Worm (Caenorhabditis elegans) whole organism, L2 larva: ENCODE results near the gene lpr-5.

Experiments
- C34F6.9 ChIP-seq: fragments of 150-350 bp; optimal IDR thresholded peaks from 2 replicates; lab custom pipeline; 2014; ENCODE audit warnings: missing biosample characterization, missing genetic modification characterization
- F13H6.1 ChIP-seq: sonication (generic microtip); optimal IDR thresholded peaks from 2 replicates; lab custom pipeline; 2016; ENCODE audit warnings: missing genetic modification characterization, missing compliant biosample characterization
- R02D3.7 ChIP-seq: fragments of 150-350 bp; optimal IDR thresholded peaks from 2 replicates; lab custom pipeline; 2014; ENCODE audit warnings: missing biosample characterization, missing genetic modification characterization
- Y55F3AM.14 ChIP-seq: fragments of 200-800 bp; sonication (Bioruptor generic); optimal IDR thresholded peaks from 2 replicates; lab custom pipeline; 2018; ENCODE audit warnings: mild to moderate bottlenecking, missing genetic modification characterization, missing compliant biosample characterization
- ZK546.5 ChIP-seq: sonication (generic microtip); optimal IDR thresholded peaks from 2 replicates; lab custom pipeline; 2017; ENCODE audit warnings: missing biosample characterization, missing genetic modification characterization
- alr-1 ChIP-seq: fragments of 150-350 bp; optimal IDR thresholded peaks from 2 replicates; lab custom pipeline; 2014; ENCODE audit warnings: missing biosample characterization, missing genetic modification characterization
- aly-2 ChIP-seq: fragments of 150-350 bp; optimal IDR thresholded peaks from 2 replicates; lab custom pipeline; 2014; ENCODE audit warnings: missing biosample characterization, missing genetic modification characterization
- ama-1 ChIP-seq: fragments of 150-350 bp; optimal IDR thresholded peaks from 2 replicates; lab custom pipeline; 2018; ENCODE audit warnings: inconsistent platforms
- blmp-1 ChIP-seq: sonication (generic microtip); optimal IDR thresholded peaks from 2 replicates; lab custom pipeline; 2017; ENCODE audit warnings: missing genetic modification characterization, mild to moderate bottlenecking, missing compliant biosample characterization, antibody characterized with exemption, moderate library complexity; ENCODE audit not compliant: insufficient read depth
- ceh-16 ChIP-seq: fragments of 150-350 bp; optimal IDR thresholded peaks from 2 replicates; lab custom pipeline; 2014; ENCODE audit warnings: missing biosample characterization, missing genetic modification characterization
- ceh-82 ChIP-seq: fragments of 150-350 bp; optimal IDR thresholded peaks from 2 replicates; lab custom pipeline; 2014; ENCODE audit warnings: missing biosample characterization, missing genetic modification characterization
- crh-2 ChIP-seq: sonication (generic microtip); optimal IDR thresholded peaks from 2 replicates; lab custom pipeline; 2017; ENCODE audit warnings: missing biosample characterization, missing genetic modification characterization
- dmd-4 ChIP-seq: sonication (generic microtip); optimal IDR thresholded peaks from 2 replicates; lab custom pipeline; 2017; ENCODE audit warnings: missing biosample characterization, missing genetic modification characterization
- egl-27 ChIP-seq: sonication (generic microtip); optimal IDR thresholded peaks from 3 replicates; lab custom pipeline; 2017; ENCODE audit warnings: missing biosample characterization, missing genetic modification reagents, missing genetic modification characterization
- elt-1 ChIP-seq: fragments of 150-350 bp; optimal IDR thresholded peaks from 2 replicates; lab custom pipeline; 2014; ENCODE audit warnings: missing biosample characterization, missing genetic modification characterization
- elt-3 ChIP-seq: sonication (generic microtip); optimal IDR thresholded peaks from 2 replicates; lab custom pipeline; 2017; ENCODE audit warnings: missing biosample characterization, missing genetic modification characterization
- fos-1 ChIP-seq: fragments of 150-350 bp; optimal IDR thresholded peaks from 2 replicates; lab custom pipeline; 2014; ENCODE audit warnings: missing biosample characterization, missing genetic modification characterization
- gmeb-1 ChIP-seq: fragments of 150-350 bp; optimal IDR thresholded peaks from 2 replicates; lab custom pipeline; 2014; ENCODE audit warnings: missing biosample characterization, missing genetic modification characterization
- lin-11 ChIP-seq: fragments of 150-350 bp; sonication (generic microtip); optimal IDR thresholded peaks from 2 replicates; lab custom pipeline; 2014; ENCODE audit warnings: missing biosample characterization, missing genetic modification characterization, inconsistent platforms, mixed read lengths
- lin-13 ChIP-seq: fragments of 150-350 bp; optimal IDR thresholded peaks from 2 replicates; lab custom pipeline; 2014; ENCODE audit warnings: missing biosample characterization, missing genetic modification reagents, missing genetic modification characterization
- lin-39 ChIP-seq: fragments of 150-350 bp; optimal IDR thresholded peaks from 2 replicates; lab custom pipeline; 2014; ENCODE audit warnings: missing biosample characterization, missing genetic modification reagents, missing genetic modification characterization
- lsy-2 ChIP-seq, 2 experiments: fragments of 150-350 bp in 1 of 2; sonication (generic microtip) in 1 of 2; optimal IDR thresholded peaks; 2 replicates each; lab custom pipeline; 2014 to 2017; ENCODE audit warnings: missing biosample characterization in 2 of 2, missing genetic modification characterization in 2 of 2
- mab-5 ChIP-seq: fragments of 150-350 bp; optimal IDR thresholded peaks from 2 replicates; lab custom pipeline; 2014; ENCODE audit warnings: missing biosample characterization, missing genetic modification characterization
- mdl-1 ChIP-seq, 2 experiments: fragments of 150-350 bp in 1 of 2; sonication (generic microtip) in 1 of 2; optimal IDR thresholded peaks; 2 replicates each; lab custom pipeline; 2017; ENCODE audit warnings: missing biosample characterization in 2 of 2, missing genetic modification characterization in 2 of 2
- nhr-11 ChIP-seq: fragments of 150-350 bp; optimal IDR thresholded peaks from 2 replicates; lab custom pipeline; 2014; ENCODE audit warnings: missing biosample characterization, missing genetic modification characterization
- nhr-12 ChIP-seq: fragments of 150-350 bp; optimal IDR thresholded peaks from 2 replicates; lab custom pipeline; 2014; ENCODE audit warnings: missing biosample characterization, missing genetic modification characterization
- nhr-129 ChIP-seq: fragments of 150-350 bp; optimal IDR thresholded peaks from 2 replicates; lab custom pipeline; 2014; ENCODE audit warnings: missing biosample characterization, missing genetic modification characterization
- nhr-21 ChIP-seq: fragments of 150-350 bp; optimal IDR thresholded peaks from 2 replicates; lab custom pipeline; 2014; ENCODE audit warnings: missing biosample characterization, missing genetic modification characterization
- nhr-23 ChIP-seq: fragments of 150-350 bp; optimal IDR thresholded peaks from 2 replicates; lab custom pipeline; 2014; ENCODE audit warnings: missing biosample characterization, missing genetic modification reagents, missing genetic modification characterization
- nhr-237 ChIP-seq: fragments of 150-350 bp; optimal IDR thresholded peaks from 2 replicates; lab custom pipeline; 2014; ENCODE audit warnings: missing biosample characterization, missing genetic modification characterization
- nhr-25 ChIP-seq: fragments of 150-350 bp; sonication (generic microtip); optimal IDR thresholded peaks from 3 replicates; lab custom pipeline; 2014; ENCODE audit warnings: missing biosample characterization, missing genetic modification characterization
- nhr-6 ChIP-seq: fragments of 150-350 bp; optimal IDR thresholded peaks from 2 replicates; lab custom pipeline; 2014; ENCODE audit warnings: missing biosample characterization, missing genetic modification characterization
- nhr-77 ChIP-seq: fragments of 150-350 bp; optimal IDR thresholded peaks from 2 replicates; lab custom pipeline; 2014; ENCODE audit warnings: missing biosample characterization, missing genetic modification characterization
- peb-1 ChIP-seq: fragments of 150-350 bp; optimal IDR thresholded peaks from 2 replicates; lab custom pipeline; 2014; ENCODE audit warnings: missing biosample characterization, missing genetic modification characterization
- sem-4 ChIP-seq: fragments of 150-350 bp; optimal IDR thresholded peaks from 2 replicates; lab custom pipeline; 2014; ENCODE audit warnings: missing biosample characterization, missing genetic modification reagents, missing genetic modification characterization
- skn-1 ChIP-seq: sonication (generic microtip); optimal IDR thresholded peaks from 2 replicates; lab custom pipeline; 2017; ENCODE audit warnings: missing biosample characterization, missing genetic modification characterization
- sma-3 ChIP-seq: sonication (generic microtip); optimal IDR thresholded peaks from 2 replicates; lab custom pipeline; 2016; ENCODE audit warnings: missing genetic modification reagents, missing genetic modification characterization, missing compliant biosample characterization
- sma-9 ChIP-seq, 2 experiments: fragments of 150-350 bp in 1 of 2; sonication (generic microtip) in 1 of 2; optimal IDR thresholded peaks; 2 replicates each; lab custom pipeline; 2014 to 2016; ENCODE audit warnings: missing genetic modification characterization in 2 of 2, mild to moderate bottlenecking in 1 of 2, missing biosample characterization in 1 of 2, missing compliant biosample characterization in 1 of 2, missing genetic modification reagents in 1 of 2, moderate library complexity in 1 of 2
- snpc-4 ChIP-seq: fragments of 150-350 bp; optimal IDR thresholded peaks from 2 replicates; lab custom pipeline; 2014; ENCODE audit warnings: missing biosample characterization, missing genetic modification characterization
- unc-39 ChIP-seq: fragments of 150-350 bp; optimal IDR thresholded peaks from 2 replicates; lab custom pipeline; 2014; ENCODE audit warnings: missing biosample characterization, missing genetic modification characterization
- unc-55 ChIP-seq: fragments of 150-350 bp; sonication (generic microtip); optimal IDR thresholded peaks from 3 replicates; lab custom pipeline; 2014; ENCODE audit warnings: missing biosample characterization, missing genetic modification reagents, missing genetic modification characterization
- unc-62 ChIP-seq: fragments of 150-350 bp; optimal IDR thresholded peaks from 2 replicates; lab custom pipeline; 2014; ENCODE audit warnings: missing biosample characterization, missing genetic modification reagents, missing genetic modification characterization
- zag-1 ChIP-seq: fragments of 150-350 bp; optimal IDR thresholded peaks from 2 replicates; lab custom pipeline; 2014; ENCODE audit warnings: missing biosample characterization, missing genetic modification characterization
- ztf-1 ChIP-seq: fragments of 200-800 bp; sonication (Bioruptor generic); conservative IDR thresholded peaks from 2 replicates; pipeline ENCODE4 v1.3.6; 2022; ENCODE audit warnings: missing genetic modification characterization, missing compliant biosample characterization
- ztf-11 ChIP-seq: sonication (generic microtip); optimal IDR thresholded peaks from 2 replicates; lab custom pipeline; 2017; ENCODE audit warnings: missing biosample characterization, missing genetic modification characterization
- ztf-4 ChIP-seq: fragments of 150-350 bp; optimal IDR thresholded peaks from 2 replicates; lab custom pipeline; 2014; ENCODE audit warnings: missing biosample characterization, missing genetic modification characterization

Gene lpr-5

DNA sequence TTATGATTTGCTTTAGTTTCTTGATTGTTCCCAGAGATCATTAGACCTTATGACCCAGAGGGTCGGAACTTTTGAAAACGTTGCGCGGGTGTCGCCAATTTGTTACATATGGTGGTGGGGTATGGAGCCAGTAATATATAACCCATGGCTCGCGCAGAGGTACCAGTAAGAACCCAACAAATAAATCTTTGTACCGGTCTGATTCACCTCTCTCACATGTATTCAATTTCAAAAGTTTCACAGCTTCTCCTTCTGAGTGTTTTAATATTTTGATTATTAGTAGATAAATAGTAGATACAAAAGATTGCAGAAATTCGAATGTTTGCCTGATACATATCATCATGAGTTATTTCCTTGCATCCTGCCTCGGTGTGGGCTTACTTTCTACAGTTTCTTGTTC lies 45.8 kb upstream of the lpr-5 start, which contains the start of gene egl-15:
Gene egl-15, plus strand, starts transcription at position 301 of the 400 bp plus-strand sequence.
- TF ChIP-seq sma-9 (GFP tag; optimal IDR thresholded peaks at IDR 0.05; lab: Kevin White, UChicago) (no peak), sma-9 (tag; optimal IDR thresholded peaks at IDR 0.05; lab: Kevin White, UChicago) (no peak), dmd-4 (tag; lab: Kevin White, UChicago) (no peak), skn-1 (tag; lab: Kevin White, UChicago) (no peak), nhr-25 (tag; lab: Kevin White, UChicago) (no peak), C34F6.9 (tag; lab: Kevin White, UChicago) (no peak), ZK546.5 (tag; lab: Kevin White, UChicago) (no peak), unc-55 (GFP tag; lab: Kevin White, UChicago) (no peak), nhr-237 (tag; lab: Kevin White, UChicago) (no peak), alr-1 (tag; lab: Kevin White, UChicago) (no peak), lin-13 (GFP tag; lab: Kevin White, UChicago) (no peak), crh-2 (tag; lab: Kevin White, UChicago) (no peak)

DNA sequence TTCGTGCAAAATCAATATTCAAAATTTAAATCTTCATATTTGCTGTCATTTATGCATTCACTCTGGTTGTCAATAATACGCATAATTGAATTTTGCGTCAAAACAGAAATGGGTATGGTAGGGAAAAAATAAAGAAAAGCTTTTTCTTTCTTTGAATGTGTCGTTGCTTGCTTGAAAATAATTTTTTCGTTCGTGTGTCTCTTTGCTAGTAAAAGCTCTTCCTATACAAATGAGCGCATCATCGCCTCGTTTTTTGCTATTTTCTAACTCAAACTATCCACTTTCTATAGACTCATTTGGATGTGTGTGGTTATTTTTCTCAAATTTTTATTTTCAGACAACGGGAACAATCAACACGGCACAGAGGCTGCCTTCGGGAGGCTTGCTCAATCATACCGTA lies 33.3 kb upstream of the lpr-5 start, which contains the start of gene ldb-1:
Gene ldb-1, plus strand, starts transcription at position 301 of the 400 bp plus-strand sequence.
- no peak for TF ChIP-seq nhr-6
- no peak for TF ChIP-seq peb-1 (tag; lab: Kevin White, UChicago)
- no peak for TF ChIP-seq sma-3 (GFP tag; lab: Kevin White, UChicago)
- no peak for TF ChIP-seq ceh-82 (tag; lab: Kevin White, UChicago)
- TF ChIP-seq nhr-12: no peak
- TF ChIP-seq ceh-16 (tag; lab: Kevin White, UChicago): no peak

DNA sequence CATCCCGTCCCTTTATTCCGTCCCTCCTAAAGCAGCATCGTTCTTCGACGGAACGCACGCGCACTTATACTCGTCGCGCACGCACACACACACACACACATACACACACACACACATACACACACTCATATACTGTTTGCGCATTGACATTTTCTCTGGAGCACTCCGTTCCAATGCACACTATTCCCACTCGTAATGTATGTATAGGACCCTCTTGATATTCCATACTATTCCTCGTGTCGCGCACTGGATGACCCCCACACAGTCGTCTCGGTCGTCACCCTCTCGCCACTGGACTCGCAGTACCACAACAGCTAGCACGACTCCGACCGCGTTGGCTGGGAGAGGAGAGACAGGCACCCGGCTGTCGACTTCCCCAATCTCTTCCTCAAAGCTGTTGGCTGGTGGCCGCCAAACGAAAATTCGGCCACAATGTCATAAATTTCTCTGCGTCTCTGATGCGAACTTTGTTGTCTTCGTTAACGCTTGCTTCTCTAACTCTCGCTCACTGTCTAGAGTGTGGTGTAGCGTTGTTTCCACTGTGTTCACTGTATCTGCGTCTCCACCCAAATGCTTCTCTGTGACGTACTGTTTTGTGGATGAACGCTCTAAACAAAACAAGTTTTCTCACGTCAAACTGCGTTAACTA lies 30.8 kb upstream of the lpr-5 start:
- peak; percentile 52 for TF ChIP-seq blmp-1
- peak; percentile 65 for TF ChIP-seq mab-5 (tag; lab: Kevin White, UChicago)
- peak; percentile 9 for TF ChIP-seq unc-39 (tag; lab: Kevin White, UChicago)
- peak; percentile 8 for TF ChIP-seq snpc-4 (tag; lab: Kevin White, UChicago)
- TF ChIP-seq lin-11 (tag; lab: Kevin White, UChicago): peak; percentile 31
- TF ChIP-seq unc-55 (GFP tag; lab: Kevin White, UChicago): peak; percentile 88
- peak; percentile 32 for TF ChIP-seq nhr-11 (tag; lab: Kevin White, UChicago)
- peak; percentile 67 to 82 for TF ChIP-seq lsy-2 (tag; optimal IDR thresholded peaks at IDR 0.05; lab: Kevin White, UChicago)
- no peak for TF ChIP-seq ztf-11 (tag; lab: Kevin White, UChicago)
- peak; percentile 99 for TF ChIP-seq F13H6.1 (tag; lab: Kevin White, UChicago)
- no peak for TF ChIP-seq aly-2 (tag; lab: Kevin White, UChicago)
- TF ChIP-seq elt-1: no peak
- TF ChIP-seq ceh-82 (tag; lab: Kevin White, UChicago): peak; percentile 58
- peak; percentile 92 for TF ChIP-seq zag-1 (tag; lab: Kevin White, UChicago)
- no peak for TF ChIP-seq ama-1 (lab: Kevin White, UChicago)
- no peak for TF ChIP-seq alr-1 (tag; lab: Kevin White, UChicago)
- no peak for TF ChIP-seq ztf-1 (GFP tag; lab: Robert Waterston, UW)
- TF ChIP-seq nhr-129 (tag; lab: Kevin White, UChicago): peak; percentile 92
- peak; percentile 90 for TF ChIP-seq nhr-21 (tag; lab: Kevin White, UChicago)
- peak; percentile 41 for TF ChIP-seq ceh-16 (tag; lab: Kevin White, UChicago)
- TF ChIP-seq R02D3.7 (tag; lab: Kevin White, UChicago): no peak
- TF ChIP-seq lin-39 (tag; lab: Kevin White, UChicago): peak; percentile 30
- TF ChIP-seq mdl-1 (tag; optimal IDR thresholded peaks at IDR 0.05; lab: Kevin White, UChicago): peak; percentile 86 to 92
- peak; percentile 83 for TF ChIP-seq sma-9 (GFP tag; optimal IDR thresholded peaks at IDR 0.05; lab: Kevin White, UChicago)
- TF ChIP-seq sma-9 (tag; optimal IDR thresholded peaks at IDR 0.05; lab: Kevin White, UChicago): peak; percentile 43
- peak; percentile 66 for TF ChIP-seq gmeb-1 (tag; lab: Kevin White, UChicago)
- TF ChIP-seq nhr-237 (tag; lab: Kevin White, UChicago): peak; percentile 22
- TF ChIP-seq lin-13 (GFP tag; lab: Kevin White, UChicago): peak; percentile 78
- peak; percentile 59 for TF ChIP-seq fos-1 (tag; lab: Kevin White, UChicago)
- TF ChIP-seq skn-1 (tag; lab: Kevin White, UChicago): no peak
- TF ChIP-seq nhr-23 (tag; lab: Kevin White, UChicago): no peak
- peak; percentile 83 for TF ChIP-seq Y55F3AM.14 (GFP tag; lab: Kevin White, UChicago)
- peak; percentile 93 for TF ChIP-seq C34F6.9 (tag; lab: Kevin White, UChicago)
- TF ChIP-seq sem-4 (tag; lab: Kevin White, UChicago): peak; percentile 96
- TF ChIP-seq egl-27 (tag; lab: Kevin White, UChicago): peak; percentile 92
- no peak for TF ChIP-seq dmd-4 (tag; lab: Kevin White, UChicago)
- TF ChIP-seq peb-1 (tag; lab: Kevin White, UChicago): peak; percentile 37
- no peak for TF ChIP-seq elt-3 (tag; lab: Kevin White, UChicago)
- no peak for TF ChIP-seq nhr-12
- peak; percentile 48 for TF ChIP-seq unc-62 (GFP tag; lab: Kevin White, UChicago)
- peak; percentile 13 for TF ChIP-seq nhr-77 (tag; lab: Kevin White, UChicago)
- peak; percentile 82 for TF ChIP-seq nhr-6
- TF ChIP-seq ztf-4: peak; percentile 73
- TF ChIP-seq ZK546.5 (tag; lab: Kevin White, UChicago): peak; percentile 37
- TF ChIP-seq crh-2 (tag; lab: Kevin White, UChicago): peak; percentile 80
